ENCODE assay signal across 2 fruit fly cellular contexts in genomic region chr2L:8232389-8232788, dm6.
A peak's percentile ranks its signal among the peaks of the same experiment; 100 is the strongest.
TF ChIP-seq lines count a peak whose summit lies in the region.

No protein-coding gene starts in this region.

TF ChIP-seq in whole organism, embryonic, 481 proteins besides CTCF, POLR2A, EP300 and RAD21 (continued from another document):
- TF ChIP-seq so (GFP tag; IDR thresholded peaks at IDR 0.05; lab: Robert Waterston, UW): no peak
- no peak for TF ChIP-seq Pdp1 (GFP tag; optimal IDR thresholded peaks at IDR 0.05; lab: Kevin White, UChicago)
- TF ChIP-seq sr (GFP tag; IDR thresholded peaks at IDR 0.05; lab: Robert Waterston, UW): 0 out of 3 replicates have a peak, but pooled peaks have one; percentile 4
- TF ChIP-seq sd (tag; optimal IDR thresholded peaks at IDR 0.05; lab: Kevin White, UChicago): peak; percentile 27
- TF ChIP-seq CG10267 (tag; optimal IDR thresholded peaks at IDR 0.05; lab: Kevin White, UChicago): peak; percentile 6
- no peak for TF ChIP-seq CG7372 (GFP tag; IDR thresholded peaks at IDR 0.05; lab: Robert Waterston, UW)
- TF ChIP-seq knrl (GFP tag; IDR thresholded peaks at IDR 0.05; lab: Robert Waterston, UW; ENCODE audit: partially characterized antibody): no peak
- peak; percentile 22 for TF ChIP-seq dmrt99B (tag; optimal IDR thresholded peaks at IDR 0.05; lab: Kevin White, UChicago)
- TF ChIP-seq sima (GFP tag; optimal IDR thresholded peaks at IDR 0.05; lab: Kevin White, UChicago): no peak
- peak; percentile 8 for TF ChIP-seq unpg (GFP tag; optimal IDR thresholded peaks at IDR 0.05; lab: Kevin White, UChicago)
- no peak for TF ChIP-seq CG1792 (GFP tag; optimal IDR thresholded peaks at IDR 0.05; lab: Kevin White, UChicago)
- TF ChIP-seq dysf (GFP tag; IDR thresholded peaks at IDR 0.05; lab: Robert Waterston, UW): 0 out of 3 replicates have a peak, but pooled peaks have one; percentile 23
- TF ChIP-seq Drgx (GFP tag; IDR thresholded peaks at IDR 0.05; lab: Robert Waterston, UW): peak; percentile 87
- peak; percentile 55; the same call in 1 of the 3 replicates for TF ChIP-seq ci (GFP tag; IDR thresholded peaks at IDR 0.05; lab: Robert Waterston, UW)
- TF ChIP-seq phol (tag; optimal IDR thresholded peaks at IDR 0.05; lab: Kevin White, UChicago): peak; percentile 30
- peak; percentile 7 for TF ChIP-seq fd96Cb (tag; optimal IDR thresholded peaks at IDR 0.05; lab: Kevin White, UChicago)
- no peak for TF ChIP-seq tap (tag; optimal IDR thresholded peaks at IDR 0.05; lab: Kevin White, UChicago)
- no peak for TF ChIP-seq ftz-f1 (GFP tag; optimal IDR thresholded peaks at IDR 0.05; lab: Kevin White, UChicago)
- TF ChIP-seq CG6689 (GFP tag; IDR thresholded peaks at IDR 0.05; lab: Robert Waterston, UW): peak; percentile 28; the same call in 1 of the 2 replicates
- TF ChIP-seq Poxn (GFP tag; IDR thresholded peaks at IDR 0.05; lab: Robert Waterston, UW): no peak
- peak; percentile 80 for TF ChIP-seq Ets65A (GFP tag; lab: Kevin White, UChicago)
- TF ChIP-seq pros (GFP tag; optimal IDR thresholded peaks at IDR 0.05; lab: Kevin White, UChicago): no peak
- no peak for TF ChIP-seq Dref (GFP tag; IDR thresholded peaks at IDR 0.05; lab: Robert Waterston, UW)
- no peak for TF ChIP-seq NfI (GFP tag; optimal IDR thresholded peaks at IDR 0.05; lab: Kevin White, UChicago)
- TF ChIP-seq nom (GFP tag; optimal IDR thresholded peaks at IDR 0.05; lab: Kevin White, UChicago): peak; percentile 90
- no peak for TF ChIP-seq Nf-YA (GFP tag; IDR thresholded peaks at IDR 0.05; lab: Robert Waterston, UW)
- TF ChIP-seq CG32767 (GFP tag; IDR thresholded peaks at IDR 0.05; lab: Robert Waterston, UW): no peak
- TF ChIP-seq Med (GFP tag; lab: Kevin White, UChicago): peak; percentile 66
- TF ChIP-seq Rfx (GFP tag; IDR thresholded peaks at IDR 0.05; lab: Robert Waterston, UW): peak; percentile 25; the same call in 1 of the 2 replicates
- 0 out of 2 replicates have a peak, but pooled peaks have one; percentile 15 for TF ChIP-seq Atf6 (GFP tag; IDR thresholded peaks at IDR 0.05; lab: Robert Waterston, UW)
- TF ChIP-seq CG1024 (GFP tag; IDR thresholded peaks at IDR 0.05; lab: Robert Waterston, UW): peak; percentile 19; the same call in 1 of the 2 replicates
- TF ChIP-seq CG2712 (tag; optimal IDR thresholded peaks at IDR 0.05; lab: Kevin White, UChicago): peak; percentile 8
- peak; percentile 16 for TF ChIP-seq CG11504 (tag; optimal IDR thresholded peaks at IDR 0.05; lab: Kevin White, UChicago)
- TF ChIP-seq Fer1 (GFP tag; optimal IDR thresholded peaks at IDR 0.05; lab: Kevin White, UChicago): no peak
- peak in 1 of 2 experiments; percentile 30 for TF ChIP-seq dpn (GFP tag; optimal IDR thresholded peaks at IDR 0.05; lab: Kevin White, UChicago)
- peak; percentile 26 for TF ChIP-seq CG10979 (tag; optimal IDR thresholded peaks at IDR 0.05; lab: Kevin White, UChicago)
- no peak for TF ChIP-seq CG17361 (GFP tag; IDR thresholded peaks at IDR 0.05; lab: Robert Waterston, UW)
- peak; percentile 3 for TF ChIP-seq Blimp-1 (GFP tag; optimal IDR thresholded peaks at IDR 0.05; lab: Kevin White, UChicago)
- 0 out of 2 replicates have a peak, but pooled peaks have one; percentile 24 for TF ChIP-seq Ada2b (GFP tag; IDR thresholded peaks at IDR 0.05; lab: Robert Waterston, UW)
- TF ChIP-seq CG17328 (GFP tag; IDR thresholded peaks at IDR 0.05; lab: Robert Waterston, UW): 0 out of 2 replicates have a peak, but pooled peaks have one; percentile 10
- TF ChIP-seq CG1647 (GFP tag; optimal IDR thresholded peaks at IDR 0.05; lab: Kevin White, UChicago): no peak
- no peak for TF ChIP-seq CG2199 (GFP tag; IDR thresholded peaks at IDR 0.05; lab: Robert Waterston, UW)
- TF ChIP-seq CG1603 (tag; optimal IDR thresholded peaks at IDR 0.05; lab: Kevin White, UChicago): peak; percentile 32
- TF ChIP-seq gem (tag; optimal IDR thresholded peaks at IDR 0.05; lab: Kevin White, UChicago): peak; percentile 45
- TF ChIP-seq kay (GFP tag; optimal IDR thresholded peaks at IDR 0.05; lab: Kevin White, UChicago): no peak
- peak; percentile 58 for TF ChIP-seq sens (GFP tag; lab: Kevin White, UChicago)
- peak; percentile 8 for TF ChIP-seq az2 (GFP tag; optimal IDR thresholded peaks at IDR 0.05; lab: Kevin White, UChicago)
- peak in 1 of 2 experiments; percentile 6 for TF ChIP-seq chif (GFP tag; optimal IDR thresholded peaks at IDR 0.05; lab: Kevin White, UChicago)

TF ChIP-seq in whole organism, prepupa, 60 proteins besides CTCF, POLR2A, EP300 and RAD21 (continued from another document):
- TF ChIP-seq CG6276 (GFP tag; optimal IDR thresholded peaks at IDR 0.05; lab: Kevin White, UChicago): peak; percentile 65
- peak; percentile 54 for TF ChIP-seq esn (GFP tag; optimal IDR thresholded peaks at IDR 0.05; lab: Kevin White, UChicago)
- TF ChIP-seq CG6854 (GFP tag; optimal IDR thresholded peaks at IDR 0.05; lab: Kevin White, UChicago): peak; percentile 1
- TF ChIP-seq fkh (GFP tag; optimal IDR thresholded peaks at IDR 0.05; lab: Kevin White, UChicago): no peak
- TF ChIP-seq dsx (GFP tag; optimal IDR thresholded peaks at IDR 0.05; lab: Kevin White, UChicago; ENCODE audit: poor library complexity, severe bottlenecking): peak; percentile 88
- peak; percentile 78 to 86 for TF ChIP-seq salr (GFP tag; optimal IDR thresholded peaks at IDR 0.05; lab: Kevin White, UChicago)
- peak; percentile 68 for TF ChIP-seq CG8632 (GFP tag; optimal IDR thresholded peaks at IDR 0.05; lab: Kevin White, UChicago)
- peak; percentile 89 for TF ChIP-seq CG1621 (tag; optimal IDR thresholded peaks at IDR 0.05; lab: Kevin White, UChicago)
- peak; percentile 86 for TF ChIP-seq fd59A (GFP tag; optimal IDR thresholded peaks at IDR 0.05; lab: Kevin White, UChicago)
- peak; percentile 48 for TF ChIP-seq Sox102F (GFP tag; optimal IDR thresholded peaks at IDR 0.05; lab: Kevin White, UChicago)
- peak; percentile 94 for TF ChIP-seq Eip78C (GFP tag; lab: Kevin White, UChicago)
- peak; percentile 89 for TF ChIP-seq spab (GFP tag; optimal IDR thresholded peaks at IDR 0.05; lab: Kevin White, UChicago)
- TF ChIP-seq pdm3 (GFP tag; optimal IDR thresholded peaks at IDR 0.05; lab: Kevin White, UChicago): peak; percentile 77
- TF ChIP-seq CG31627 (GFP tag; optimal IDR thresholded peaks at IDR 0.05; lab: Kevin White, UChicago): peak; percentile 57
- peak; percentile 70 for TF ChIP-seq Lpt (GFP tag; optimal IDR thresholded peaks at IDR 0.05; lab: Kevin White, UChicago)
- TF ChIP-seq fd85E (GFP tag; optimal IDR thresholded peaks at IDR 0.05; lab: Kevin White, UChicago): peak; percentile 7
- TF ChIP-seq CG3032 (tag; optimal IDR thresholded peaks at IDR 0.05; lab: Kevin White, UChicago): peak; percentile 91
- TF ChIP-seq Blimp-1 (GFP tag; optimal IDR thresholded peaks at IDR 0.05; lab: Kevin White, UChicago): no peak
- TF ChIP-seq Hr39 (GFP tag; optimal IDR thresholded peaks at IDR 0.05; lab: Kevin White, UChicago): peak; percentile 59
- peak; percentile 46 for TF ChIP-seq Ets21C (GFP tag; optimal IDR thresholded peaks at IDR 0.05; lab: Kevin White, UChicago)
- peak; percentile 60 for TF ChIP-seq CG16779 (tag; optimal IDR thresholded peaks at IDR 0.05; lab: Kevin White, UChicago)
- TF ChIP-seq CG3919 (GFP tag; optimal IDR thresholded peaks at IDR 0.05; lab: Kevin White, UChicago): peak; percentile 86
- peak; percentile 86 for TF ChIP-seq CG9139 (GFP tag; optimal IDR thresholded peaks at IDR 0.05; lab: Kevin White, UChicago)
- TF ChIP-seq CG10669 (GFP tag; optimal IDR thresholded peaks at IDR 0.05; lab: Kevin White, UChicago): peak; percentile 91
- peak; percentile 77 for TF ChIP-seq acj6 (GFP tag; optimal IDR thresholded peaks at IDR 0.05; lab: Kevin White, UChicago)
- peak; percentile 72 for TF ChIP-seq Met (GFP tag; optimal IDR thresholded peaks at IDR 0.05; lab: Kevin White, UChicago)
- TF ChIP-seq lz (GFP tag; optimal IDR thresholded peaks at IDR 0.05; lab: Kevin White, UChicago): peak; percentile 62
- TF ChIP-seq CG7368 (GFP tag; optimal IDR thresholded peaks at IDR 0.05; lab: Kevin White, UChicago): peak; percentile 83
- peak; percentile 57 for TF ChIP-seq CG4318 (GFP tag; optimal IDR thresholded peaks at IDR 0.05; lab: Kevin White, UChicago)
- peak; percentile 15 for TF ChIP-seq dac (GFP tag; optimal IDR thresholded peaks at IDR 0.05; lab: Kevin White, UChicago)
- TF ChIP-seq Gug (GFP tag; IDR thresholded peaks at IDR 0.05; lab: Robert Waterston, UW): peak; percentile 73
- TF ChIP-seq Ets96B (tag; optimal IDR thresholded peaks at IDR 0.05; lab: Kevin White, UChicago): peak; percentile 85
- peak; percentile 73 for TF ChIP-seq CG6792 (GFP tag; optimal IDR thresholded peaks at IDR 0.05; lab: Kevin White, UChicago)
- peak; percentile 89 to 91 for TF ChIP-seq ss (GFP tag; optimal IDR thresholded peaks at IDR 0.05; lab: Kevin White, UChicago)
- peak; percentile 72 for TF ChIP-seq CG34406 (GFP tag; optimal IDR thresholded peaks at IDR 0.05; lab: Kevin White, UChicago)
- TF ChIP-seq Smox (GFP tag; optimal IDR thresholded peaks at IDR 0.05; lab: Kevin White, UChicago): peak; percentile 49
- TF ChIP-seq CG15336 (GFP tag; IDR thresholded peaks at IDR 0.05; lab: Robert Waterston, UW): peak; percentile 85
